Worm (Caenorhabditis elegans): ENCODE data around the gene clec-153.

Gene clec-153

DNA sequence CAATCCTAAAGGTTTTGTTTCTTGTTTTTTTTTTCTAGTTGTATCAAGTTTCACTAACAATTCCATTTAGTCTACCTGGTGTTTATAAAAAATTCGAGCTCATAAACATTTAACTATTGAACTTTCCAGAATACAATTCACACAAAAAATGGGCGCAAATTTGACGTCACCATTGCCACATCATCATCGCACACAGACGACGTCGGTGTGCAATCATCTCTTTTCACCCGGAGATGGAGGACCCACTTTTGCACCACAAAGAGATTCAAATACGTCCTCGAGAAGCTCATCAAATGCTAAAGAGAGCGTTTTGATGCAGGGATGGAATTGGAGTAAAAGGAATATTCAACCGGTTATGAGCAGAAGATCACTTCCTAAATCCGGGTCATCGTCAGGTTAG is 24.4 kb downstream of the clec-153 start:
- no peak for TF ChIP-seq W03F9.2 (tag; optimal IDR thresholded peaks at IDR 0.05)
- TF ChIP-seq dao-5 (tag; optimal IDR thresholded peaks at IDR 0.05): no peak
- no peak for TF ChIP-seq him-1 (tag; optimal IDR thresholded peaks at IDR 0.05)

DNA sequence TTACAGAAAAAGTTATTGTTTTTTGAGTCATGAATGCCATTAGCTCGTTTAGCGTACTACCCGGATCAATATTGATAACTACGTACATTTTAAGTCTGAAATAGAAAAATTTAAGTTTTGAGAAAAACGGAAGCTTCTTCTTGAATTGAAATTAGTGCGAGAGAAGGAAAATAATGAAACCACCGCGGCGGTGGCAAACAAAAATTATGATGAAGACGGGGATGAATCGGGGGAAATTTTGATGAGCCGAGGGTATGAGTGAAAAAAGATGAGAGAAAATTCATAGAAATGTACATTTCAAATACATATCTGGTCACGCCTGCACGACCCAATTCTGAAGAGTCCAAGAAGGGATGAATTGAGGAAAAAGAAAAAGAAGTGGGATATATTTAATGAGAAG is 30.2 kb downstream of the clec-153 start, which contains the start of gene T23F11.4:
T23F11.4 (minus strand) TSS at position 101 of the 400 bp plus-strand sequence.
- no peak for TF ChIP-seq dao-5 (tag; optimal IDR thresholded peaks at IDR 0.05)
- no peak for TF ChIP-seq him-1 (tag; optimal IDR thresholded peaks at IDR 0.05)
- no peak for TF ChIP-seq W03F9.2 (tag; optimal IDR thresholded peaks at IDR 0.05)

DNA sequence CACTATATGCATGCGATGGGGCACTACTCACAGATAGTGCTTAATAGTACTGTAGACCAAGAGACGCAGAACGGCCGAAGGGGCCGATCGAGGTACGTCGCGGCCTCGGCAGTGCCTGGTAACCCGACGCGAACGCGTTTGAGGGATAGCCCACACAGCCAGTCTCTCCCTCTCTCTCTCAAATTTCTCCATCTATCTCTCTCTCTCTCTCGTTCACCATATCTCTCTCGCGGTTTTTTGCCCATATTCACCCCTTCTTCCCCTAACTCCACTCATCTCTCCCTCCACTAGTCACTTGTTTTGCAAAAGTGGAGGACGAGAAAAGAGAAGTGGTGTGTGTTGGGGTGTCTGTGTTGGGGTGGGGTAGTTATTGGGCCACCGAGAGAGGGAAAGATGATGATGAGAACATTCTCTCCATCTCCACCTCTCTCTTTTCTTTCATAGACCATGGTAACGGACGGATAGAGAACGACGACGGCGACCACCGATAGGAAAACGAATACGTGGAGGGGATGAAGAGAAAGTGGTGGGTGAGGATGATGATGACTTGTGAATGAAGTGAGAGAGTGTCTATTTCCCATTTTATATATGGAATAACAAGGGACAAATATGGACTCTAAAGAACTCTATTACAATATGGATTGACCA is 31.8 kb downstream of the clec-153 start:
- TF ChIP-seq dao-5 (tag; optimal IDR thresholded peaks at IDR 0.05) (no peak), him-1 (tag; optimal IDR thresholded peaks at IDR 0.05) (peak; percentile 8), W03F9.2 (tag; optimal IDR thresholded peaks at IDR 0.05) (no peak)

DNA sequence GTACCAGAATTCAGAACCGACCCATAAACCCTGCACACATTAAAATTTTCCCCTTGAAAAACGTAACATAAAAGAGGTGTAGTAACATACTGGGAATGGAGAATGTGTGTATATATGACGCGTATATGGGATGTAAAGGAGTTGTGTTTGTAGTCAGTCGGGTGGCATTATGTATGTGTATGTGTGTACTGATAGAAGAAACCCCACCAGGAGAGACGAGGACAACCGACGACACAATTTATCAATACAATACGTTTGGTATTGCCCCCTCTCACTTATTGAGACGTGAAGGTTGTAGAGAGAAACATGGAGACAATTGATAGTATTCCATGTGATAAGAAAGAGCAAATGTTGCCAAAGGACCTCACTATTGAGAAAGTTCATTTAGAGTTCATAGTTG is 33.0 kb downstream of the clec-153 start:
- no peak for TF ChIP-seq him-1 (tag; optimal IDR thresholded peaks at IDR 0.05)
- TF ChIP-seq dao-5 (tag; optimal IDR thresholded peaks at IDR 0.05): no peak
- no peak for TF ChIP-seq W03F9.2 (tag; optimal IDR thresholded peaks at IDR 0.05)

DNA sequence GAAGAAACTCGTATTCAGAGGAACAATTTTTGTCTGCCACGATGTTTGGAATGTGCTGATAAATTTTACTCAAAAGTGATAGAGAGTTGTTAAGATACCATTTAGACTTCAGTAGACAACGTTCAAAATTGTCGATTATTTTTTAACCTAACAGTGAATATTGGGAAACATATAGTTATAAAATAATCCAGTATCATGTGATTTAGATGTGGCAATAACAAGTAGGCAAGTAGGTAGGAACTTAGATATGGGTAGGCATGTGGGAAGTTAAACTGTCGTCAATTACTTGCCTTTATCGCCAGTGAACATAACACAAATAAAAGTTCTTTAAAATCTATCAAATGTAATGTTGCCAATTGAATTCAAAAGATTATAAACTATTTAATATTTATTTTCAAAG is 36.4 kb downstream of the clec-153 start, which contains the start of gene T23F11.11:
T23F11.11 (minus strand) TSS at position 101 of the 400 bp plus-strand sequence.
- TF ChIP-seq him-1 (tag; optimal IDR thresholded peaks at IDR 0.05) (no peak), dao-5 (tag; optimal IDR thresholded peaks at IDR 0.05) (no peak), W03F9.2 (tag; optimal IDR thresholded peaks at IDR 0.05) (no peak)

DNA sequence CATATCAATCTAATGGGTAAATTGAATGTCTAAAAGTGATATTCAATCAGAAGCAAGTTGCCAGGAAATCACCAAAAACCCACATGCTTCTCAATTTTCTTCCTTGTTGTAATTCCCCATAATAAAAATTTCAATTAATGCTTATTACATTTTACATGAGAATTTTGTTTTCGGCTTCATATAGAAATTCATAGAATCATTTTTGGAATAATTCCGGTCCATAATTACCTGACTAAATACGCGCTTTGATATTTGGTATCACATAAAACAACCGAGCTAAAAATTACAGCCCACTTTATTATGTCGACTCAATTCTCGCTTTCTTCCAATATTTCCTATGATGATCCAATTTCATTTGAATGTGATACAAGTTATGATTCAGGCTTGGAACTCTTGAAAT is 36.9 kb downstream of the clec-153 start, which contains the start of gene srg-13:
srg-13 (plus strand) TSS at position 301 of the 400 bp plus-strand sequence.
- TF ChIP-seq dao-5 (tag; optimal IDR thresholded peaks at IDR 0.05) (no peak), W03F9.2 (tag; optimal IDR thresholded peaks at IDR 0.05) (no peak), him-1 (tag; optimal IDR thresholded peaks at IDR 0.05) (no peak)

DNA sequence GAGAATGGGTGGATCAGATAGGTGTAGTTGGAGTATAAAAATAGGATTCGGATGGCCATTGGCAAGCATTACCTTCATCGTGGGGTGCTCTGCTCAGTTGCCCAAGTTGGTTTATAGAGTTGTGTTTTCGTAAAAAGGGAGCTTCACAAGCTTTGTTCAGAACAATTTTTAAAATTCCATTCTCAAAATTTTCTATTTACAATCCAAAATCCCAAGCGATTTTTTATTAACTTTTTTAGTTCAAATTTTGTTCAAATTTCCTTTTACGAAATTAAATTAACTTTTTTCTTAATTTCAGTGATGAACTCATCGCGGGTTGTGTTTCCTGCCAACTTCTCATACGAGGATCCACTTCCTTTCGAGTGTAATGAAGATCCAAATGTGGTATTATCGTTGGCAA is 42.4 kb downstream of the clec-153 start, which contains the start of gene srg-10:
srg-10 (plus strand) TSS at position 301 of the 400 bp plus-strand sequence.
- TF ChIP-seq dao-5 (tag; optimal IDR thresholded peaks at IDR 0.05): no peak
- no peak for TF ChIP-seq W03F9.2 (tag; optimal IDR thresholded peaks at IDR 0.05)
- TF ChIP-seq him-1 (tag; optimal IDR thresholded peaks at IDR 0.05): no peak

DNA sequence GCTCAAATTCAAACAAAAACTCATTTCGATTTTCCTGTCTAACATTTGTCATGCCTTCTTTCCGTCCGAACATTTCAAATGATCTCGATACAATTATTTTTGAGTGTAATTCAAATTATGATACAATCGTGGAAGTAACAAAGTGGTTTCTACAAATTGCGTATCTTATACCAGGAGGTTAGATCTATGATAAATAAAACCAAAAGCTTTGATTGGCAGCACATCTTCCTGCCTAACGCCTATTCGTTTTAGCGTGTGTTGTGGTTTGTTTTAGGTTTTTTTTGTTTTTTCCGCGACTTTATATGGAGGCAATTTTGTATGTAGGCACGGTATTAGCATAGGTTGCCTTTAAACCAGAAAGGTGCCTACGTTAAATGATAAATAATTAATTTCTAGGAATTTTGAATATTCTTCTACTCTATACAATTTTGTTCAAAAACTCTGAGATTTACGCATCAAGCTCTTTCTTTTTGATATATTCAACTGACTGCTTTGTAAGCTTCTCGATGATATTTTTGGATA is 45.0 kb downstream of the clec-153 start, which contains the start of gene srg-11:
srg-11 (plus strand) TSS at position 51 of the 522 bp plus-strand sequence.
- no peak for TF ChIP-seq W03F9.2 (tag; optimal IDR thresholded peaks at IDR 0.05)
- TF ChIP-seq him-1 (tag; optimal IDR thresholded peaks at IDR 0.05): no peak
- TF ChIP-seq dao-5 (tag; optimal IDR thresholded peaks at IDR 0.05): no peak

DNA sequence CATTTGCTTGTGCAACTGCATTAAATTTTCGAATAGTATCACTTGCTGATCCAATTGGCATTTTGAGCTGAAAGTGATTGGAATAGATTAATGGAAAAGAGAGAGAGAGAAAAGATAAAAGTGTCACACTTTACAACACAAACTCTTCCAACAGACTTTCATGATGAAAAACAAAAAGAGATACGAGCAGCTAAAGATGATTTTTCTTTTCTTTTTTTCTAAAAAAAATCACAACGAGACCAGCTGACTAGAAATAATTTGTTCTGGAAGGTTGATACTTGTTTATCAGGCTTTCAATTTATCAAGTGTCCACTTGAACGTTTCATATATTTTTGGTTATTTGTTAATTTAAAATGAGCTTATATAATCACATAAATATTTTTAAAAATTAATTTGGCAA is 52.1 kb downstream of the clec-153 start:
- TF ChIP-seq W03F9.2 (tag; optimal IDR thresholded peaks at IDR 0.05): no peak
- TF ChIP-seq dao-5 (tag; optimal IDR thresholded peaks at IDR 0.05): no peak
- TF ChIP-seq him-1 (tag; optimal IDR thresholded peaks at IDR 0.05): no peak
